Fruit fly (Drosophila melanogaster) whole organism, wandering third instar larva: Measurements from ENCODE around the gene APP-BP1.

Source experiments
- CG9705 ChIP-seq: fragments of 200-800 bp; sonication (Bioruptor generic); optimal IDR thresholded peaks from 2 replicates; lab custom pipeline; 2018; ENCODE audit warnings: missing biosample characterization, mild to moderate bottlenecking, missing genetic modification characterization
- CrebA ChIP-seq: fragments of 200-800 bp; sonication (Bioruptor generic); optimal IDR thresholded peaks from 2 replicates; lab custom pipeline; 2016; ENCODE audit warnings: missing biosample characterization, mild to moderate bottlenecking, missing genetic modification characterization, borderline replicate concordance
- Dfd ChIP-seq: fragments of >200 bp; optimal IDR thresholded peaks from 2 replicates; lab custom pipeline; 2017; ENCODE audit warnings: missing biosample characterization, missing genetic modification characterization
- Hr78 ChIP-seq: fragments of >200 bp; optimal IDR thresholded peaks from 2 replicates; lab custom pipeline; 2017; ENCODE audit warnings: missing biosample characterization, missing genetic modification characterization
- Myc ChIP-seq: fragments of >200 bp; optimal IDR thresholded peaks from 2 replicates; lab custom pipeline; 2017
- OdsH ChIP-seq: fragments of 200-800 bp; sonication (Bioruptor generic); optimal IDR thresholded peaks from 2 replicates; lab custom pipeline; 2016; ENCODE audit warnings: missing biosample characterization, mild to moderate bottlenecking, missing genetic modification characterization
- br ChIP-seq: fragments of 200-800 bp; sonication (Bioruptor generic); optimal IDR thresholded peaks from 2 replicates; lab custom pipeline; 2016; ENCODE audit warnings: missing biosample characterization, missing genetic modification characterization
- ey ChIP-seq: fragments of 200-800 bp; sonication (Bioruptor generic); optimal IDR thresholded peaks from 2 replicates; lab custom pipeline; 2016; ENCODE audit warnings: missing biosample characterization, missing genetic modification characterization
- h ChIP-seq: fragments of 200-800 bp; sonication (Bioruptor generic); optimal IDR thresholded peaks from 3 replicates; lab custom pipeline; 2016; ENCODE audit warnings: missing biosample characterization, mild to moderate bottlenecking, missing genetic modification characterization
- tai ChIP-seq: sonication (Bioruptor generic); optimal IDR thresholded peaks from 2 replicates; lab custom pipeline; 2016; ENCODE audit warnings: missing biosample characterization, missing genetic modification characterization

DNA sequence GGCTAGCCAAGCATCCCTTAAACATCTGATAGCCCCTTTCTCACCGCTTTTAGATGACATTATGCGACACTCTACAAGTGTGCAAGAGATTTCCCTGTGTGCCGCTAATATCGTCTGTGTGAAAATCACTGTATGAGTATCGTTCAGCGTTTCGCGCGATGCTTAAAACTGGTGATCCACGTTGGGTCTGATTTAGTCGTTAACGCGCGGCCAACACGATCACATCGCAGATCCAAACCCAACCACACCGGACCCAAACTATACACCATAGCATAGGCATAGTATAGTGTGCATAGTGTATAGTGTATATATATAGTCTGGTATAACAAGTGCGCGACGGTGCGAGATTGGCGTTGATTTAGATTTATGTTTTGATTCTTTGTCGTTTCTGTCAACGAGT, 44.4 kb upstream of the APP-BP1 start, which contains the start of gene CG7888:
- TF ChIP-seq ey (GFP tag; lab: Kevin White, UChicago) (no peak), br (no peak), tai (GFP tag; lab: Kevin White, UChicago) (no peak), h (no peak), Myc (no peak), OdsH (GFP tag; lab: Kevin White, UChicago) (no peak), CG9705 (GFP tag; lab: Kevin White, UChicago) (no peak), Dfd (GFP tag; lab: Kevin White, UChicago) (no peak), CrebA (GFP tag; lab: Kevin White, UChicago) (no peak), Hr78 (GFP tag; lab: Kevin White, UChicago) (no peak)
